Worm (Caenorhabditis elegans) whole organism, L1 larva: ENCODE measurements around the gene C49C3.6.

Experiments used
- C34B4.2 ChIP-seq: sonication (generic microtip); optimal IDR thresholded peaks from 2 replicates; lab custom pipeline; 2017; ENCODE audit warnings: mild to moderate bottlenecking, missing genetic modification characterization, missing compliant biosample characterization
- F16B12.6 ChIP-seq: fragments of 150-350 bp; optimal IDR thresholded peaks from 2 replicates; lab custom pipeline; 2014; ENCODE audit warnings: missing biosample characterization, missing genetic modification characterization
- Y116A8C.19 ChIP-seq: sonication (generic microtip); optimal IDR thresholded peaks from 2 replicates; lab custom pipeline; 2016; ENCODE audit warnings: missing compliant biosample characterization, missing genetic modification characterization, borderline replicate concordance
- blmp-1 ChIP-seq: fragments of 150-350 bp; optimal IDR thresholded peaks from 2 replicates; lab custom pipeline; 2014; ENCODE audit warnings: missing biosample characterization, missing genetic modification characterization
- ceh-90 ChIP-seq: sonication (generic microtip); optimal IDR thresholded peaks from 2 replicates; lab custom pipeline; 2016; ENCODE audit warnings: missing genetic modification characterization, missing compliant biosample characterization
- egl-13 ChIP-seq: sonication (generic microtip); optimal IDR thresholded peaks from 2 replicates; lab custom pipeline; 2016; ENCODE audit warnings: missing genotype, missing genetic modification reagents, missing genetic modification characterization, missing compliant biosample characterization
- elt-2 ChIP-seq: sonication (generic microtip); optimal IDR thresholded peaks from 2 replicates; lab custom pipeline; 2016; ENCODE audit warnings: missing genetic modification characterization, mild to moderate bottlenecking, inconsistent platforms, missing compliant biosample characterization, missing genetic modification reagents
- fkh-10 ChIP-seq: sonication (generic microtip); optimal IDR thresholded peaks from 2 replicates; lab custom pipeline; 2017; ENCODE audit warnings: missing biosample characterization, missing genetic modification reagents, missing genetic modification characterization
- fkh-8 ChIP-seq: sonication (generic microtip); optimal IDR thresholded peaks from 2 replicates; lab custom pipeline; 2016; ENCODE audit warnings: mild to moderate bottlenecking, missing genetic modification characterization, missing compliant biosample characterization
- grh-1 ChIP-seq: fragments of 200-800 bp; sonication (Bioruptor generic); IDR thresholded peaks from 2 replicates; pipeline ENCODE4 v1.3.6; 2022; ENCODE audit warnings: missing genetic modification reagents, missing genetic modification characterization, missing compliant biosample characterization
- hlh-17 ChIP-seq: fragments of 200-800 bp; sonication (Bioruptor generic); optimal IDR thresholded peaks from 2 replicates; lab custom pipeline; 2018; ENCODE audit warnings: missing genetic modification characterization, mild to moderate bottlenecking, missing compliant biosample characterization, moderate library complexity, borderline replicate concordance
- hlh-4 ChIP-seq: sonication (generic microtip); optimal IDR thresholded peaks from 2 replicates; lab custom pipeline; 2016; ENCODE audit warnings: mild to moderate bottlenecking, missing genetic modification characterization, missing compliant biosample characterization
- hpl-2 ChIP-seq: fragments of 150-350 bp; optimal IDR thresholded peaks from 2 replicates; lab custom pipeline; 2014; ENCODE audit warnings: missing biosample characterization, missing genetic modification reagents, missing genetic modification characterization
- jun-1 ChIP-seq: fragments of 150-350 bp; optimal IDR thresholded peaks from 2 replicates; lab custom pipeline; 2014; ENCODE audit warnings: missing biosample characterization, missing genetic modification reagents, missing genetic modification characterization
- lir-3 ChIP-seq: sonication (generic microtip); optimal IDR thresholded peaks from 2 replicates; lab custom pipeline; 2016; ENCODE audit warnings: mild to moderate bottlenecking, missing genetic modification characterization, moderate library complexity, missing compliant biosample characterization; ENCODE audit not compliant: poor library complexity
- mep-1 ChIP-seq: fragments of 150-350 bp; optimal IDR thresholded peaks from 2 replicates; lab custom pipeline; 2014; ENCODE audit warnings: missing biosample characterization, missing genetic modification characterization
- nhr-11 ChIP-seq: fragments of 150-350 bp; optimal IDR thresholded peaks from 2 replicates; lab custom pipeline; 2014; ENCODE audit warnings: missing biosample characterization, missing genetic modification characterization
- nhr-12 ChIP-seq: sonication (generic microtip); optimal IDR thresholded peaks from 2 replicates; lab custom pipeline; 2017; ENCODE audit warnings: missing biosample characterization, missing genetic modification characterization
- nhr-19 ChIP-seq: fragments of 200-800 bp; sonication (Bioruptor generic); conservative IDR thresholded peaks from 2 replicates; pipeline ENCODE4 v1.3.6; 2022; ENCODE audit warnings: missing genetic modification characterization, missing compliant biosample characterization
- nhr-71 ChIP-seq: sonication (generic microtip); optimal IDR thresholded peaks from 2 replicates; lab custom pipeline; 2016; ENCODE audit warnings: mild to moderate bottlenecking, missing genetic modification characterization, moderate library complexity, missing compliant biosample characterization
- nhr-77 ChIP-seq: fragments of 150-350 bp; optimal IDR thresholded peaks from 2 replicates; lab custom pipeline; 2014; ENCODE audit warnings: missing biosample characterization, missing genetic modification characterization
- nhr-84 ChIP-seq: sonication (generic microtip); optimal IDR thresholded peaks from 2 replicates; lab custom pipeline; 2017; ENCODE audit warnings: missing biosample characterization, missing genetic modification characterization
- nhr-85 ChIP-seq: sonication (generic microtip); peaks from one replicate; lab custom pipeline; 2016; ENCODE audit warnings: missing genetic modification characterization, inconsistent platforms, missing compliant biosample characterization
- nhr-90 ChIP-seq: sonication (generic microtip); optimal IDR thresholded peaks from 2 replicates; lab custom pipeline; 2016; ENCODE audit warnings: mild to moderate bottlenecking, missing genetic modification characterization, missing compliant biosample characterization; ENCODE audit not compliant: poor library complexity
- pag-3 ChIP-seq: sonication (generic microtip); optimal IDR thresholded peaks from 2 replicates; lab custom pipeline; 2017; ENCODE audit warnings: missing genetic modification characterization, mild to moderate bottlenecking, missing compliant biosample characterization, antibody characterized with exemption, borderline replicate concordance; ENCODE audit not compliant: insufficient read depth
- pax-3 ChIP-seq: fragments of 200-800 bp; sonication (Bioruptor generic); optimal IDR thresholded peaks from 2 replicates; lab custom pipeline; 2018; ENCODE audit warnings: mild to moderate bottlenecking, missing genetic modification characterization, moderate library complexity, missing compliant biosample characterization
- pqm-1 ChIP-seq: sonication (generic microtip); optimal IDR thresholded peaks from 3 replicates; lab custom pipeline; 2017; ENCODE audit warnings: missing biosample characterization, missing genetic modification characterization
- snpc-4 ChIP-seq: fragments of 150-350 bp; optimal IDR thresholded peaks from 2 replicates; lab custom pipeline; 2014; ENCODE audit warnings: missing biosample characterization, missing genetic modification characterization
- sox-4 ChIP-seq: sonication (generic microtip); optimal IDR thresholded peaks from 2 replicates; lab custom pipeline; 2016; ENCODE audit warnings: missing genetic modification characterization, missing compliant biosample characterization
- sup-37 ChIP-seq: fragments of 200-800 bp; sonication (Bioruptor generic); optimal IDR thresholded peaks from 2 replicates; lab custom pipeline; 2018; ENCODE audit warnings: mild to moderate bottlenecking, missing genetic modification characterization, missing compliant biosample characterization
- tbx-2 ChIP-seq: sonication (generic microtip); optimal IDR thresholded peaks from 2 replicates; lab custom pipeline; 2016; ENCODE audit warnings: missing genetic modification characterization, missing compliant biosample characterization
- tlp-1 ChIP-seq: fragments of 150-350 bp; optimal IDR thresholded peaks from 2 replicates; lab custom pipeline; 2014; ENCODE audit warnings: missing biosample characterization, missing genetic modification characterization
- unc-130 ChIP-seq: fragments of 150-350 bp; optimal IDR thresholded peaks from 2 replicates; lab custom pipeline; 2017; ENCODE audit warnings: missing biosample characterization, missing genetic modification characterization, inconsistent platforms
- unc-30 ChIP-seq: sonication (generic microtip); optimal IDR thresholded peaks from 2 replicates; lab custom pipeline; 2017; ENCODE audit warnings: missing biosample characterization, missing genetic modification characterization
- unc-62 ChIP-seq: fragments of 150-350 bp; optimal IDR thresholded peaks from 2 replicates; lab custom pipeline; 2014; ENCODE audit warnings: missing biosample characterization, missing genetic modification reagents, missing genetic modification characterization
- unc-86 ChIP-seq: sonication (generic microtip); optimal IDR thresholded peaks from 2 replicates; lab custom pipeline; 2016; ENCODE audit warnings: missing genetic modification characterization, missing compliant biosample characterization

The C49C3.6 gene

ce11 chrIV:17341033-17341432 lies 9.7 kb downstream of the C49C3.6 start:
- TF ChIP-seq snpc-4 (tag; lab: Kevin White, UChicago) (no peak), fkh-10 (GFP tag; lab: Kevin White, UChicago) (no peak), fkh-8 (no peak), nhr-12 (tag; lab: Kevin White, UChicago) (no peak), unc-62 (no peak), mep-1 (tag; lab: Kevin White, UChicago) (no peak), unc-130 (no peak), F16B12.6 (tag; lab: Kevin White, UChicago) (no peak), hlh-17 (GFP tag; lab: Kevin White, UChicago) (no peak), tbx-2 (tag; lab: Kevin White, UChicago) (no peak), pax-3 (no peak), unc-86 (tag; lab: Kevin White, UChicago) (no peak)

- peak; percentile 85 for TF ChIP-seq elt-2 (tag; lab: Kevin White, UChicago)
- no peak for TF ChIP-seq unc-30 (tag; lab: Kevin White, UChicago)
- no peak for TF ChIP-seq nhr-71
- TF ChIP-seq pqm-1 (tag; lab: Kevin White, UChicago): peak; percentile 21
- TF ChIP-seq, all 84 proteins: peak for 2
These were observed 10.9 kb downstream of the C49C3.6 start, which contains the start of gene C49C3.9 for ce11 chrIV:17342179-17342578. Gene C49C3.9, minus strand, starts transcription at chrIV:17342314.

- no peak for TF ChIP-seq hlh-4 (tag; lab: Kevin White, UChicago)
- TF ChIP-seq ceh-90 (tag; lab: Kevin White, UChicago): no peak
- TF ChIP-seq nhr-90 (tag; lab: Kevin White, UChicago): no peak
- no peak for TF ChIP-seq C34B4.2
- TF ChIP-seq egl-13 (tag; lab: Kevin White, UChicago): no peak
- no peak for TF ChIP-seq elt-2 (tag; lab: Kevin White, UChicago)
- TF ChIP-seq jun-1 (tag; lab: Kevin White, UChicago): no peak
- no peak for TF ChIP-seq nhr-85 (tag; lab: Kevin White, UChicago)
- TF ChIP-seq sup-37 (GFP tag; lab: Kevin White, UChicago): no peak
- no peak for TF ChIP-seq snpc-4 (tag; lab: Kevin White, UChicago)
- no peak for TF ChIP-seq sox-4 (tag; lab: Kevin White, UChicago)
- no peak for TF ChIP-seq lir-3 (tag; lab: Kevin White, UChicago)
- no peak for TF ChIP-seq unc-30 (tag; lab: Kevin White, UChicago)
- TF ChIP-seq nhr-11 (tag; lab: Kevin White, UChicago): no peak
- no peak for TF ChIP-seq grh-1 (GFP tag; lab: Robert Waterston, UW)
These were observed 11.3 kb downstream of the C49C3.6 start, which contains the start of gene C49C3.21 for ce11 chrIV:17342667-17343066. Gene C49C3.21, plus strand, starts transcription at chrIV:17342967.

DNA sequence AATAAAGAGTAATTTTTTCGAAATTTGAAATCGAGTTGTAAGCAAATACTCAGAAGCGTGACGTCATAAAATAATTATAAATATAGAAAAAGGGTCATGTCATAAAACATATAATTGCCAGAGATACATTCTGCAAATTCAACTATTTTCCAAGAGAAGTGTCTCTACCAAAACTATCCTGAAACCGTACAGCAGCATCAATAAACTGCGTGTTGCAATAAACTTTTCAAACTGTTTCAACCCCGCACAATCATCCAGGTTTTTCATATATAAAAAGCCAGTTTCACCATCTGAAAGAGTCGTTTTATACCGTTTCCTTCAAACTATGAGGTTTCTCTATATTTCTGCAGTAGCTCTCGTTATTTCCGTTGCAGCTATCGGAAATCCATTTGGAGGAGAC lies 12.2 kb downstream of the C49C3.6 start, which contains the start of gene C49C3.11:
Gene C49C3.11, plus strand, starts transcription at position 301 of the 400 bp plus-strand sequence.
- TF ChIP-seq ceh-90 (tag; lab: Kevin White, UChicago): no peak
- TF ChIP-seq nhr-77 (tag; lab: Kevin White, UChicago): no peak
- no peak for TF ChIP-seq pag-3 (tag; lab: Kevin White, UChicago)
- no peak for TF ChIP-seq blmp-1

- TF ChIP-seq hpl-2 (GFP tag; lab: Kevin White, UChicago) (no peak), nhr-84 (tag; lab: Kevin White, UChicago) (no peak), nhr-19 (GFP tag; lab: Robert Waterston, UW) (no peak), F16B12.6 (tag; lab: Kevin White, UChicago) (no peak), unc-62 (no peak), Y116A8C.19 (no peak), tbx-2 (tag; lab: Kevin White, UChicago) (no peak), tlp-1 (tag; lab: Kevin White, UChicago) (no peak)
These were observed 15.4 kb downstream of the C49C3.6 start, which contains the start of the genes clec-197 and clec-198 for ce11 chrIV:17346599-17347218. Gene clec-197, minus strand, starts transcription at chrIV:17346699. Gene clec-198, plus strand, starts transcription at chrIV:17347168.
